Fruit fly (Drosophila melanogaster): ENCODE results near the gene Mpi.
A peak's percentile ranks its signal among the peaks of the same experiment; 100 is the strongest.

Gene Mpi

dm6 chr3R:9767620-9768592 is 8.5 kb downstream of the Mpi start, which contains the start of gene Naa80 (continued):
- TF ChIP-seq CG9215 (GFP tag; IDR thresholded peaks at IDR 0.05), result peak; percentile 30; the same call in 1 of the 2 replicates
- TF ChIP-seq CG10462 (GFP tag; optimal IDR thresholded peaks at IDR 0.05), result no peak
- TF ChIP-seq Ptx1 (GFP tag; IDR thresholded peaks at IDR 0.05), result peak; percentile 56
- TF ChIP-seq CG33557 (GFP tag; optimal IDR thresholded peaks at IDR 0.05), result no peak
- TF ChIP-seq ssp (GFP tag; IDR thresholded peaks at IDR 0.05), result peak; percentile 41; the same call in 1 of the 2 replicates
- TF ChIP-seq CG18764 (GFP tag; optimal IDR thresholded peaks at IDR 0.05), result peak; percentile 34
- TF ChIP-seq CG18599 (GFP tag; optimal IDR thresholded peaks at IDR 0.05), result peak; percentile 74
- no peak for TF ChIP-seq CG4730 (GFP tag; IDR thresholded peaks at IDR 0.05)
- peak in 1 of 2 experiments; percentile 85 for TF ChIP-seq Hr51 (GFP tag; optimal IDR thresholded peaks at IDR 0.05)
- peak; percentile 24 for TF ChIP-seq CG16815 (GFP tag; optimal IDR thresholded peaks at IDR 0.05)
- no peak for TF ChIP-seq CG6654 (GFP tag; optimal IDR thresholded peaks at IDR 0.05)
- peak; percentile 96 for TF ChIP-seq Myb (GFP tag; optimal IDR thresholded peaks at IDR 0.05)
- peak; percentile 29; the same call in 1 of the 2 replicates for TF ChIP-seq Atf6 (GFP tag; IDR thresholded peaks at IDR 0.05)
- TF ChIP-seq emc (GFP tag; optimal IDR thresholded peaks at IDR 0.05), result peak; percentile 32
- no peak for TF ChIP-seq Vsx1 (GFP tag; optimal IDR thresholded peaks at IDR 0.05)
- TF ChIP-seq sisA (GFP tag; IDR thresholded peaks at IDR 0.05), result peak; percentile 60
- no peak for TF ChIP-seq Hmx (GFP tag; optimal IDR thresholded peaks at IDR 0.05)
- TF ChIP-seq CG8944 (GFP tag; optimal IDR thresholded peaks at IDR 0.05), result peak; percentile 77
- TF ChIP-seq CG11085 (GFP tag; IDR thresholded peaks at IDR 0.05), result peak; percentile 8; the same call in 1 of the 2 replicates
- peak; percentile 63 for TF ChIP-seq nmo (GFP tag; optimal IDR thresholded peaks at IDR 0.05)
- TF ChIP-seq CG8924 (tag; optimal IDR thresholded peaks at IDR 0.05), result peak; percentile 60
- no peak for TF ChIP-seq fd64A (GFP tag; optimal IDR thresholded peaks at IDR 0.05)
- TF ChIP-seq CG8388 (GFP tag; optimal IDR thresholded peaks at IDR 0.05), result peak; percentile 23
- peak; percentile 64 for TF ChIP-seq CG13296 (GFP tag; optimal IDR thresholded peaks at IDR 0.05)
- peak; percentile 76 for TF ChIP-seq CG9876 (GFP tag; optimal IDR thresholded peaks at IDR 0.05)
- no peak for TF ChIP-seq ab (GFP tag; optimal IDR thresholded peaks at IDR 0.05)
- TF ChIP-seq pho (GFP tag; optimal IDR thresholded peaks at IDR 0.05), result peak; percentile 76
- peak; percentile 57 for TF ChIP-seq NC2α (GFP tag; optimal IDR thresholded peaks at IDR 0.05)
- TF ChIP-seq Neu2 (GFP tag; optimal IDR thresholded peaks at IDR 0.05; ENCODE audit: borderline replicate concordance), result no peak
- TF ChIP-seq ase (GFP tag; IDR thresholded peaks at IDR 0.05), result 0 out of 3 replicates have a peak, but pooled peaks have one; percentile 34
- peak; percentile 68 for TF ChIP-seq CG3995 (GFP tag; optimal IDR thresholded peaks at IDR 0.05)
- peak; percentile 1 for TF ChIP-seq CG4328 (GFP tag; optimal IDR thresholded peaks at IDR 0.05)
- no peak for TF ChIP-seq prd (optimal IDR thresholded peaks at IDR 0.05)
- peak; percentile 61; the same call in 2 of the 3 replicates for TF ChIP-seq prd (GFP tag; IDR thresholded peaks at IDR 0.05)
- peak; percentile 9 for TF ChIP-seq Tbp (GFP tag; optimal IDR thresholded peaks at IDR 0.05)
- TF ChIP-seq Deaf1 (tag; optimal IDR thresholded peaks at IDR 0.05), result peak; percentile 53
- no peak for TF ChIP-seq CG12219 (GFP tag; optimal IDR thresholded peaks at IDR 0.05)
- 0 out of 2 replicates have a peak, but pooled peaks have one; percentile 6 for TF ChIP-seq danr (GFP tag; IDR thresholded peaks at IDR 0.05)
- TF ChIP-seq zen (tag; optimal IDR thresholded peaks at IDR 0.05), result peak; percentile 15
- TF ChIP-seq trem (tag; optimal IDR thresholded peaks at IDR 0.05), result peak; percentile 88
- TF ChIP-seq inv (GFP tag; IDR thresholded peaks at IDR 0.05; ENCODE audit: partially characterized antibody), result peak; percentile 28; the same call in 1 of the 2 replicates
- peak; percentile 20 for TF ChIP-seq MTF-1 (GFP tag; optimal IDR thresholded peaks at IDR 0.05; ENCODE audit: borderline replicate concordance)
- no peak for TF ChIP-seq Gsc (GFP tag; IDR thresholded peaks at IDR 0.05)
- TF ChIP-seq fru (optimal IDR thresholded peaks at IDR 0.05), result no peak
- no peak for TF ChIP-seq Dfd (GFP tag; optimal IDR thresholded peaks at IDR 0.05)
- TF ChIP-seq CG10366 (GFP tag; IDR thresholded peaks at IDR 0.05), result peak; percentile 41; the same call in 1 of the 2 replicates
- TF ChIP-seq pita (GFP tag; optimal IDR thresholded peaks at IDR 0.05), result no peak
- no peak for TF ChIP-seq gem (tag; optimal IDR thresholded peaks at IDR 0.05)
- peak; percentile 73 for TF ChIP-seq CG1647 (GFP tag; optimal IDR thresholded peaks at IDR 0.05)

Data from whole organism, embryonic.